Worm (Caenorhabditis elegans): Measurements from ENCODE around the gene nhr-137.

ce11 chrX:6622552-6623236 lies 46.1 kb downstream of the nhr-137 start, which contains the start of gene clec-266:
- TF ChIP-seq ama-1 (optimal IDR thresholded peaks at IDR 0.05) (peak; percentile 94), aly-1 (tag; optimal IDR thresholded peaks at IDR 0.05) (no peak), F13C5.2 (tag; optimal IDR thresholded peaks at IDR 0.05) (no peak), scrt-1 (GFP tag; IDR thresholded peaks at IDR 0.05) (no peak)

Data from whole organism, early embryonic.